Worm (Caenorhabditis elegans): ENCODE measurements around the gene R05G6.3.

DNA sequence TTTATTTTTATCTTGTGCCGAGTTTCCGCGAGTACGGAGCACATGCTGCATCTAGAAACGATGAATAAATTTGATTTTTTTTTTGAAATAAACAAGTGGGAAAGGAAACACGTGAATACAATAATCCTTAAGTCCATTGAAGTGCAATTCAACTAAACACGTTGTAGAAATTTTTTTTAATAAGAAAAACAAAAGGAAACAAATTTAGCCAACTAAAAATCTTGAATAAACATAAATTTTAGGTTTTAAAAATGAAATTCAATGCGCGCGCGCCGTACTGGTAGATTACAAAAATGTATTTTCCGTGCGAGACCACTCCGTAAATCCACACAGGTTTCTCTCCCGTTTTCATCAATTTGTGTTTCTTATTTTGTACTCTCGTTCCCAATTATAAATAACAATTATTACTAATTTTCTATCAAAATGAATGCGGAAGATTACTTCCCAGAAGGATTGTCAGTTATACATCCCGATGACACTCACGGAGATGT, 43.1 kb upstream of the R05G6.3 start, which contains the start of the genes plk-3 and F55G1.6:
- no peak for TF ChIP-seq unc-62 (GFP tag; optimal IDR thresholded peaks at IDR 0.05)
- no peak for TF ChIP-seq snpc-4 (tag; optimal IDR thresholded peaks at IDR 0.05)
- no peak for TF ChIP-seq lin-13 (tag; optimal IDR thresholded peaks at IDR 0.05)
- no peak for TF ChIP-seq mab-5 (tag; optimal IDR thresholded peaks at IDR 0.05)
- no peak for TF ChIP-seq ceh-43 (GFP tag; optimal IDR thresholded peaks at IDR 0.05)
- TF ChIP-seq mep-1 (tag; optimal IDR thresholded peaks at IDR 0.05) = no peak
- no peak for TF ChIP-seq nhr-76 (tag; optimal IDR thresholded peaks at IDR 0.05)
- no peak for TF ChIP-seq ztf-11 (tag; optimal IDR thresholded peaks at IDR 0.05)
